Fruit fly (Drosophila melanogaster): Measurements from ENCODE around the gene CG9988.
A peak's percentile ranks its signal among the peaks of the same experiment; 100 is the strongest.

Gene CG9988

DNA sequence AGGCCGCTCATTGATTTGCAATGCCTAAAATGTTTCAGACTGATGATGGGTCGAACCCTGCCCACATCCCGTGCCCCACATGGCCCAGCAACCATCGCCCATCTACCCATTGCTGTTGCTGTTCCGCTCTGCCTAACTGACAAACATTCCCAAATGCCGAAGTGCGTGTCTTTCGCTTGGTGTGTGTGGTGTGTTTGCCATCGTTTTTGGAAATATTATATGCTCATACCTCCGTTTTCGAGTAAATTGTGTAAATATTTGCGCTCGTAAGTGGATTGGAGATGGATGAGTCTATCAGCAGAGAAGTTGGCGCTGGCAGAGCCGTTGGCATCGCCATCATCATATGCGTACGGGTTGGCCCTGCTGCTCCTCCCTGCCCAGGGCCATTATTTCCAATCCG lies 38.7 kb upstream of the CG9988 start (continued):
- TF ChIP-seq tx (GFP tag; optimal IDR thresholded peaks at IDR 0.05) (no peak), CG6683 (GFP tag; optimal IDR thresholded peaks at IDR 0.05) (no peak), dati (GFP tag; IDR thresholded peaks at IDR 0.05) (no peak), fu2 (GFP tag; optimal IDR thresholded peaks at IDR 0.05) (no peak), CG8290 (GFP tag; optimal IDR thresholded peaks at IDR 0.05) (no peak), CG8290 (tag; optimal IDR thresholded peaks at IDR 0.05) (peak in 1 of 2 experiments; percentile 20), CG6175 (GFP tag; IDR thresholded peaks at IDR 0.05) (no peak), Poxn (GFP tag; IDR thresholded peaks at IDR 0.05) (no peak), CG18476 (GFP tag; optimal IDR thresholded peaks at IDR 0.05) (no peak), HLHmδ (GFP tag; optimal IDR thresholded peaks at IDR 0.05) (no peak), BtbVII (GFP tag; optimal IDR thresholded peaks at IDR 0.05) (no peak), Dek (tag; optimal IDR thresholded peaks at IDR 0.05) (no peak), pnt (GFP tag; optimal IDR thresholded peaks at IDR 0.05) (no peak), vvl (GFP tag; IDR thresholded peaks at IDR 0.05) (0 out of 2 replicates have a peak, but pooled peaks have one; percentile 24), CG16815 (GFP tag; optimal IDR thresholded peaks at IDR 0.05) (no peak), cwo (GFP tag; optimal IDR thresholded peaks at IDR 0.05) (no peak), her (GFP tag; optimal IDR thresholded peaks at IDR 0.05) (peak; percentile 54), corto (GFP tag; optimal IDR thresholded peaks at IDR 0.05) (no peak), bigmax (GFP tag; optimal IDR thresholded peaks at IDR 0.05) (no peak), luna (GFP tag; optimal IDR thresholded peaks at IDR 0.05) (no peak), Hsf (GFP tag; optimal IDR thresholded peaks at IDR 0.05) (no peak), CG9817 (tag; optimal IDR thresholded peaks at IDR 0.05) (no peak), CG2199 (GFP tag; IDR thresholded peaks at IDR 0.05) (0 out of 3 replicates have a peak, but pooled peaks have one; percentile 22), CG8089 (GFP tag; optimal IDR thresholded peaks at IDR 0.05) (no peak), CG10209 (GFP tag; optimal IDR thresholded peaks at IDR 0.05) (no peak), bbx (GFP tag; IDR thresholded peaks at IDR 0.05; ENCODE audit: partially characterized antibody) (no peak), CG4360 (GFP tag; IDR thresholded peaks at IDR 0.05) (0 out of 2 replicates have a peak, but pooled peaks have one; percentile 15), Abd-B (GFP tag; optimal IDR thresholded peaks at IDR 0.05) (no peak), pum (GFP tag; optimal IDR thresholded peaks at IDR 0.05) (no peak), CG31365 (tag; optimal IDR thresholded peaks at IDR 0.05) (peak; percentile 15), CG3847 (GFP tag; IDR thresholded peaks at IDR 0.05) (no peak), E2f2 (GFP tag; IDR thresholded peaks at IDR 0.05) (no peak), CG6254 (GFP tag; optimal IDR thresholded peaks at IDR 0.05) (no peak), tll (GFP tag; optimal IDR thresholded peaks at IDR 0.05) (no peak), CG10565 (GFP tag; optimal IDR thresholded peaks at IDR 0.05) (no peak), bowl (GFP tag; IDR thresholded peaks at IDR 0.05) (no peak), CG7786 (GFP tag; optimal IDR thresholded peaks at IDR 0.05) (no peak), gro (GFP tag; optimal IDR thresholded peaks at IDR 0.05) (no peak), B-H1 (GFP tag; IDR thresholded peaks at IDR 0.05) (no peak), lab (GFP tag; optimal IDR thresholded peaks at IDR 0.05) (peak; percentile 23), HLH54F (GFP tag; optimal IDR thresholded peaks at IDR 0.05) (no peak), CG18619 (GFP tag; optimal IDR thresholded peaks at IDR 0.05) (no peak), Rfx (GFP tag; IDR thresholded peaks at IDR 0.05) (no peak), gfzf (GFP tag; optimal IDR thresholded peaks at IDR 0.05) (peak; percentile 8), CG1233 (GFP tag; optimal IDR thresholded peaks at IDR 0.05) (no peak), Asciz (GFP tag; optimal IDR thresholded peaks at IDR 0.05) (no peak), Med (GFP tag) (no peak), CG9727 (GFP tag; optimal IDR thresholded peaks at IDR 0.05) (no peak), Eip74EF (GFP tag; optimal IDR thresholded peaks at IDR 0.05) (no peak), tna (GFP tag; IDR thresholded peaks at IDR 0.05; ENCODE audit: partially characterized antibody) (no peak), Hey (tag; optimal IDR thresholded peaks at IDR 0.05) (no peak)

Measured in whole organism, embryonic.